Worm (Caenorhabditis elegans): Measurements from ENCODE around the gene B0303.7.

ce11 chrIII:8653875-8654386, 39.5 kb upstream of the B0303.7 start, which contains the start of gene F22B7.9:
- TF ChIP-seq nhr-43 (tag; optimal IDR thresholded peaks at IDR 0.05; ENCODE audit: poor library complexity, severe bottlenecking): no peak
- no peak for TF ChIP-seq fos-1 (tag; optimal IDR thresholded peaks at IDR 0.05)
- no peak for TF ChIP-seq nhr-76 (tag; optimal IDR thresholded peaks at IDR 0.05)
- no peak for TF ChIP-seq egl-27 (tag; optimal IDR thresholded peaks at IDR 0.05)
- TF ChIP-seq elt-3 (tag; optimal IDR thresholded peaks at IDR 0.05): no peak
- TF ChIP-seq nhr-12 (tag; optimal IDR thresholded peaks at IDR 0.05): no peak
- TF ChIP-seq nfya-1 (tag; optimal IDR thresholded peaks at IDR 0.05; ENCODE audit: insufficient read depth): peak; percentile 18
- no peak for TF ChIP-seq lin-15B (tag; optimal IDR thresholded peaks at IDR 0.05)
- no peak for TF ChIP-seq tbx-2 (tag; optimal IDR thresholded peaks at IDR 0.05)
- TF ChIP-seq elt-1 (tag; optimal IDR thresholded peaks at IDR 0.05): no peak
- peak; percentile 30 for TF ChIP-seq ama-1 (optimal IDR thresholded peaks at IDR 0.05)
- no peak for TF ChIP-seq ztf-4 (tag; optimal IDR thresholded peaks at IDR 0.05)

Data from whole organism, L3 larva.